Worm (Caenorhabditis elegans) whole organism, late embryonic: Measurements from ENCODE around the gene T22D1.18.

Experiments used
- K09A11.1 ChIP-seq: sonication (generic microtip); optimal IDR thresholded peaks from 2 replicates; lab custom pipeline; 2017; ENCODE audit warnings: antibody characterized with exemption, mild to moderate bottlenecking, missing genetic modification characterization, missing compliant biosample characterization; ENCODE audit not compliant: insufficient read depth
- ceh-34 ChIP-seq: sonication (generic microtip); optimal IDR thresholded peaks from 2 replicates; lab custom pipeline; 2016; ENCODE audit warnings: mild to moderate bottlenecking, missing genetic modification characterization, missing compliant biosample characterization
- elt-2 ChIP-seq: sonication (generic microtip); optimal IDR thresholded peaks from 2 replicates; lab custom pipeline; 2016; ENCODE audit warnings: missing genetic modification reagents, missing genetic modification characterization, missing compliant biosample characterization
- fax-1 ChIP-seq: sonication (generic microtip); optimal IDR thresholded peaks from 2 replicates; lab custom pipeline; 2016; ENCODE audit warnings: missing genotype, missing genetic modification characterization, missing compliant biosample characterization
- madf-2 ChIP-seq: sonication (generic microtip); optimal IDR thresholded peaks from 2 replicates; lab custom pipeline; 2017; ENCODE audit warnings: missing genetic modification characterization, missing compliant biosample characterization
- pros-1 ChIP-seq: fragments of 150-350 bp; optimal IDR thresholded peaks from 2 replicates; lab custom pipeline; 2014; ENCODE audit warnings: missing biosample characterization, missing genetic modification reagents, missing genetic modification characterization
- syd-9 ChIP-seq: sonication (generic microtip); optimal IDR thresholded peaks from 2 replicates; lab custom pipeline; 2016; ENCODE audit warnings: mild to moderate bottlenecking, missing genetic modification characterization, moderate library complexity, missing compliant biosample characterization
- unc-86 ChIP-seq: sonication (generic microtip); optimal IDR thresholded peaks from 2 replicates; lab custom pipeline; 2016; ENCODE audit warnings: missing genetic modification characterization, missing compliant biosample characterization
- ztf-16 ChIP-seq: sonication (generic microtip); optimal IDR thresholded peaks from 2 replicates; lab custom pipeline; 2017; ENCODE audit warnings: missing genetic modification characterization, missing compliant biosample characterization

ce11 chrIV:6923070-6923469 is 3.1 kb upstream of the T22D1.18 start, which contains the start of gene T22D1.1:
- no peak for TF ChIP-seq unc-86 (tag; lab: Kevin White, UChicago)
- TF ChIP-seq pros-1 (tag; lab: Kevin White, UChicago), result no peak
- no peak for TF ChIP-seq syd-9 (tag; lab: Kevin White, UChicago)
- no peak for TF ChIP-seq elt-2 (tag; lab: Kevin White, UChicago)
- TF ChIP-seq madf-2 (tag; lab: Kevin White, UChicago), result no peak
- no peak for TF ChIP-seq ceh-34 (tag; lab: Kevin White, UChicago)
- no peak for TF ChIP-seq K09A11.1 (tag; lab: Kevin White, UChicago)
- no peak for TF ChIP-seq ztf-16 (tag; lab: Kevin White, UChicago)
- TF ChIP-seq fax-1 (tag; lab: Kevin White, UChicago), result no peak
